Worm (Caenorhabditis elegans) whole organism, late embryonic: ENCODE results near the gene nlp-9.
A peak's percentile ranks its signal among the peaks of the same experiment; 100 is the strongest.
"Not testable (repeated sequence)": the region's sequence is repeated elsewhere in the genome, so short reads cannot be mapped to it uniquely, and the experiment has no call there.

Experiments
- T23F11.4 ChIP-seq: fragments of 200-800 bp; sonication (Bioruptor generic); optimal IDR thresholded peaks from 2 replicates; lab custom pipeline; 2018; ENCODE audit warnings: mild to moderate bottlenecking, missing genetic modification characterization, missing compliant biosample characterization
- Y22D7AL.16 ChIP-seq: sonication (generic microtip); optimal IDR thresholded peaks from 2 replicates; lab custom pipeline; 2016; ENCODE audit warnings: missing genetic modification characterization, missing compliant biosample characterization
- ceh-19 ChIP-seq: fragments of 200-800 bp; sonication (Bioruptor generic); optimal IDR thresholded peaks from 2 replicates; lab custom pipeline; 2018; ENCODE audit warnings: mild to moderate bottlenecking, missing genetic modification characterization, missing compliant biosample characterization
- ceh-2 ChIP-seq: sonication (generic microtip); optimal IDR thresholded peaks from 2 replicates; lab custom pipeline; 2016; ENCODE audit warnings: missing genotype, missing genetic modification characterization, missing compliant biosample characterization
- ceh-30 ChIP-seq: fragments of 150-350 bp; optimal IDR thresholded peaks from 2 replicates; lab custom pipeline; 2014; ENCODE audit warnings: missing biosample characterization, missing genetic modification characterization
- ceh-45 ChIP-seq: fragments of 200-800 bp; sonication (Bioruptor generic); IDR thresholded peaks from 2 replicates; pipeline ENCODE4 v1.3.6; 2022; ENCODE audit warnings: missing genetic modification reagents, missing genetic modification characterization, missing compliant biosample characterization
- ceh-9 ChIP-seq: sonication (generic microtip); optimal IDR thresholded peaks from 2 replicates; lab custom pipeline; 2016; ENCODE audit warnings: mild to moderate bottlenecking, missing genetic modification characterization, inconsistent platforms, missing compliant biosample characterization
- che-1 ChIP-seq: sonication (generic microtip); optimal IDR thresholded peaks from 2 replicates; lab custom pipeline; 2016; ENCODE audit warnings: mild to moderate bottlenecking, missing genetic modification characterization, missing compliant biosample characterization
- dmd-4 ChIP-seq: sonication (generic microtip); optimal IDR thresholded peaks from 2 replicates; lab custom pipeline; 2016; ENCODE audit warnings: borderline replicate concordance, missing genetic modification characterization, missing compliant biosample characterization
- dve-1 ChIP-seq: sonication (generic microtip); optimal IDR thresholded peaks from 2 replicates; lab custom pipeline; 2017; ENCODE audit warnings: antibody characterized with exemption, mild to moderate bottlenecking, missing genetic modification characterization, missing compliant biosample characterization
- elt-4 ChIP-seq: sonication (generic microtip); optimal IDR thresholded peaks from 2 replicates; lab custom pipeline; 2016; ENCODE audit warnings: missing genetic modification characterization, missing compliant biosample characterization
- fkh-6 ChIP-seq: sonication (generic microtip); optimal IDR thresholded peaks from 2 replicates; lab custom pipeline; 2016; ENCODE audit warnings: missing genetic modification characterization, missing compliant biosample characterization
- hlh-15 ChIP-seq: sonication (generic microtip); optimal IDR thresholded peaks from 2 replicates; lab custom pipeline; 2016; ENCODE audit warnings: missing genetic modification characterization, missing compliant biosample characterization
- hlh-6 ChIP-seq: sonication (generic microtip); optimal IDR thresholded peaks from 2 replicates; lab custom pipeline; 2016; ENCODE audit warnings: missing genotype, missing genetic modification characterization, missing compliant biosample characterization
- lim-6 ChIP-seq: sonication (generic microtip); optimal IDR thresholded peaks from 2 replicates; lab custom pipeline; 2016; ENCODE audit warnings: missing genetic modification characterization, missing compliant biosample characterization
- madf-2 ChIP-seq: sonication (generic microtip); optimal IDR thresholded peaks from 2 replicates; lab custom pipeline; 2017; ENCODE audit warnings: missing genetic modification characterization, missing compliant biosample characterization
- nhr-11 ChIP-seq: fragments of 150-350 bp; optimal IDR thresholded peaks from 2 replicates; lab custom pipeline; 2014; ENCODE audit warnings: missing biosample characterization, missing genetic modification characterization
- npax-4 ChIP-seq: sonication (generic microtip); optimal IDR thresholded peaks from 2 replicates; lab custom pipeline; 2016; ENCODE audit warnings: missing genetic modification characterization, missing compliant biosample characterization
- odd-2 ChIP-seq: sonication (generic microtip); optimal IDR thresholded peaks from 2 replicates; lab custom pipeline; 2017; ENCODE audit warnings: antibody characterized with exemption, mild to moderate bottlenecking, missing genetic modification characterization, missing compliant biosample characterization
- pag-3 ChIP-seq: sonication (generic microtip); optimal IDR thresholded peaks from 2 replicates; lab custom pipeline; 2016; ENCODE audit warnings: missing compliant biosample characterization, missing genetic modification characterization, borderline replicate concordance
- pha-2 ChIP-seq: sonication (generic microtip); optimal IDR thresholded peaks from 2 replicates; lab custom pipeline; 2017; ENCODE audit warnings: mild to moderate bottlenecking, missing genetic modification characterization, missing compliant biosample characterization
- pha-4 ChIP-seq: fragments of 150-350 bp; optimal IDR thresholded peaks from 2 replicates; lab custom pipeline; 2018; ENCODE audit warnings: missing biosample characterization, missing genetic modification reagents, missing genetic modification characterization
- sdc-2 ChIP-seq: sonication (generic microtip); optimal IDR thresholded peaks from 2 replicates; lab custom pipeline; 2016; ENCODE audit warnings: missing genotype, missing genetic modification characterization, missing compliant biosample characterization
- sox-4 ChIP-seq: sonication (generic microtip); optimal IDR thresholded peaks from 2 replicates; lab custom pipeline; 2017; ENCODE audit warnings: mild to moderate bottlenecking, missing genetic modification characterization, inconsistent platforms, missing compliant biosample characterization
- syd-9 ChIP-seq: sonication (generic microtip); optimal IDR thresholded peaks from 2 replicates; lab custom pipeline; 2016; ENCODE audit warnings: mild to moderate bottlenecking, missing genetic modification characterization, moderate library complexity, missing compliant biosample characterization
- unc-3 ChIP-seq, 2 experiments: fragments of 200-800 bp in 1 of 2; sonication (Bioruptor generic) in 1 of 2; sonication (generic microtip) in 1 of 2; conservative IDR thresholded peaks in 1 of 2; optimal IDR thresholded peaks in 1 of 2; 2 replicates each; pipeline versions ENCODE4 v1.3.6 to Lab custom; 2016 to 2022; ENCODE audit warnings: missing compliant biosample characterization in 2 of 2, missing genetic modification characterization in 2 of 2, missing genetic modification reagents in 1 of 2
- unc-42 ChIP-seq: sonication (generic microtip); optimal IDR thresholded peaks from 2 replicates; lab custom pipeline; 2016; ENCODE audit warnings: missing genotype, missing genetic modification characterization, missing compliant biosample characterization
- unc-86 ChIP-seq: sonication (generic microtip); optimal IDR thresholded peaks from 2 replicates; lab custom pipeline; 2016; ENCODE audit warnings: missing genetic modification characterization, missing compliant biosample characterization
- ztf-16 ChIP-seq: sonication (generic microtip); optimal IDR thresholded peaks from 2 replicates; lab custom pipeline; 2017; ENCODE audit warnings: missing genetic modification characterization, missing compliant biosample characterization

The nlp-9 gene

DNA sequence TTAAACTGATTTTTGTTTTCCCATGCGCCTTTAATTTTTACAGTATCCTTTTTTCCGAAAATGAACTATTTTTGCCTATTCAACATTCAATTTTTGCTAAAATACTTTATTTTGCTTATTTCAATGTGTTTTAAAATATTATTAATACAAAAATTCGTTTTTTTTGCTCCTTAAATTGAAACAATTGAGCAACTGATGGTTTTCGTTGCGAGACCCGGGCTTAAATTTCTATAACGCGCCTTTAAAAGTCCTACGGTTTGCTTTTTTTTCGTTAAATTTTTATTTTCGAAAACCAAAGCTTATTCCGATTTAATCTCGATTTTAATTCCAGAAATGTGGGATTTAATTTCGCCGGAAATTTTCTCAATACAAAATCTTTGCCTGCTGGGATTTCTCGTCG lies 24.2 kb upstream of the nlp-9 start, which contains the start of gene algn-5:
algn-5 (plus strand) TSS at position 295 of the 400 bp plus-strand sequence.
- TF ChIP-seq ceh-19 (no peak), npax-4 (no peak), T23F11.4 (GFP tag; lab: Kevin White, UChicago) (no peak), hlh-15 (tag; lab: Kevin White, UChicago) (no peak), hlh-6 (tag; lab: Kevin White, UChicago) (no peak), unc-86 (tag; lab: Kevin White, UChicago) (no peak), fkh-6 (tag; lab: Kevin White, UChicago) (no peak), che-1 (tag; lab: Kevin White, UChicago) (no peak)
- TF ChIP-seq, all 69 proteins: peak for 0

DNA sequence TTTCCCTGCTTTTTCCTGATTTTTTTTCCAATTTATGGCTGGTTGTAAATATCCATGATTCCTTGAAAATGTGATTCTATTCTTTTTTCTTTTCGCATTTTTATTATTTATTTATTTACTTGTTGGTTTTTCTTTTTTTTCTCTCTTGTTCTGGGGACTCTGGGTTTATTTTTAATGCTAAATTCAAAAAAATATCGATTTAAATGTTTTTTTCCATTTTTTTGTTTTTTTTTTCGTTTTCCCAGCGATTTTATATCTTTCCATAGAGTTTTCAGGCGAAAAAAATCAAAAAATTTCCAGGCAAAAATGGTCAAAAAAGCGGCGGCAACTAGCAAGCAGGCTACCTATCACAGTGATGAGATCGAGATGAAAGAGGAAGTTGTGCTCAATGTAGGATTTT lies 20.3 kb upstream of the nlp-9 start, which contains the start of gene rpac-40:
rpac-40 (plus strand) TSS at position 301 of the 400 bp plus-strand sequence.
- TF ChIP-seq dmd-4 (tag; lab: Kevin White, UChicago) (no peak), odd-2 (tag; lab: Kevin White, UChicago) (no peak), sdc-2 (tag; lab: Kevin White, UChicago) (no peak)
- TF ChIP-seq, all 69 proteins: peak for 0

DNA sequence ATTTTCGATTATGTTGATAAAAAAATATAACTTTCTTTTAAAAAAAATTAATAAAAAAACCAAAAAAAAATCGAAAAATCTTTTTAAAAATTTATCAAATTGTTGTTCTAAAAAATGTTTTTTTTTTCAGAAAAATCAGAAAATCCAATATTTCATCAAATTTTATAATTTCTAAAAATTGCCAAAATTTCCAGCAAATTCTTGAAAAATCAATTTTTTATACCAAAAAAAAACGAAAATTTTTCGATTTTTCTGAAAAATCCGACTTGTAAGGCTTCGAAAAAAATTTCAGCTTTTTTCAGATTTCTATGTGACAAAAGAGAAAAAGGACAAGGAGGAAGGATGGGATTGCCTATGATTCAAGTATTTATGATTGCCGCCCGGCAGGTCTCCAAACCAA lies 15.0 kb upstream of the nlp-9 start, which contains the start of gene H43I07.1:
H43I07.1 (plus strand) TSS at position 301 of the 400 bp plus-strand sequence.
- TF ChIP-seq elt-4 (no peak), nhr-11 (no peak), dve-1 (tag; lab: Kevin White, UChicago) (no peak), ceh-2 (tag; lab: Kevin White, UChicago) (no peak)
- TF ChIP-seq, all 69 proteins: peak for 0

DNA sequence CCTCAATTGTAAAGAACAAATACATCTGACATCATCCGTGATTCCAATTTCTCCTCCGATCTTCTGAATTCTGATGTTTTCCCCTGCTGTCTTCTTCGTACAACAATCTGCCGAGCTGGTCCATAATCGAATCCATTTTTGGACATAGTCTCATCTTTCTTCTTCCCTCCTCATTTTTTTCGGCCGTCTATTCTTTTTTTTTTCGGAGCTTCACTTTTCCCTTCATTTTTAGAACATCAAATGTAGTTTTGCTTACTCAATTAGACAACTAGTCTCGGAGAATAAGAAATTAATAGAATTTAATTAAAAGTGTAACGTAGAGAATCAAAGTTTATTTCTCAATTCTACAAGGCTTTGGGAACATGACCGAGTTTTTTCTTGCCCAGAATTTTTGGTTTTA lies 7.9 kb upstream of the nlp-9 start:
- TF ChIP-seq unc-42 (tag; lab: Kevin White, UChicago), result peak; percentile 54
- no peak for TF ChIP-seq unc-86 (tag; lab: Kevin White, UChicago)

DNA sequence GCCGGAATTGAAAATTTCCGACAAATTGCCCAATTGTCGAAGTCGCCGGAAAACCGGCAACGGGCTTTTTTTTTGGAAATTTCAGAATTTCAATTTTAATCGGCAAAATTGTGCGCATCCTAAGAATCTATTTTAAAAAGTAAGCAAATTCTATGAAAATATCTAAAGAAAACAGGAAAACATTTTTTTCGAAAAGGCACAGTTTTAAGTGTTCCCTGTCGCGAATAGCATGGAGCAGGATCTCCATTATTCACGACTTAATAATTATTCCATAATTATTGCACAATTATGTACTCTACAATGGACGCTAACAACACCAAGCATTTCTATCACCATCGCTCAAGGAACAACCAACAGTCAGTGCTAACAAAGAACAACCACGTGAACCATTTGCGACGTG lies 3.6 kb upstream of the nlp-9 start, which contains the start of gene H43I07.4:
H43I07.4 (plus strand) TSS at position 301 of the 400 bp plus-strand sequence.
- not testable (repeated sequence) for TF ChIP-seq ceh-45 (GFP tag; lab: Robert Waterston, UW); pha-4; madf-2 (tag; lab: Kevin White, UChicago)
- TF ChIP-seq, all 69 proteins: peak for 0; not testable (repeated sequence) for 69

DNA sequence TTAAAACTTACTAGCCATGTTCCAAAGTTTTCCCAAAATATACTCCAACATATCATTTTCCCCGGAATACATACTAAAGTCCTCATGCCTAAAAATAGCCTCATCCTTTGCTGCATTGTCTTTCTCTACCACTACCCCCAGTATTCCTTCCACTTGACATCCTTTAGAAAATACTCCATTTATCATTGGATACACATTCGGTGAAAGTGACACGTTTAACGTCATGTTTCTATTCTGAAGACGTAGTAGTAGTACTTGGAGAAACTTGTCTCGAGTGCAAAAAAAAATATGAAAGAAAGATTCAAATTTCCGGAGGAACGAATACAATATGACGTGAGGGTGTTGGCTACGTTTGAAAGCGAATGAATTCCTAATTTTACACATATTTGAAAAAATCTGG lies 2.5 kb upstream of the nlp-9 start:
- TF ChIP-seq sox-4 (no peak), fkh-6 (tag; lab: Kevin White, UChicago) (no peak), ceh-30 (tag; lab: Kevin White, UChicago) (no peak), pag-3 (tag; lab: Kevin White, UChicago) (no peak), nhr-11 (no peak), pha-4 (no peak), lim-6 (tag; lab: Kevin White, UChicago) (no peak), pha-2 (no peak), ceh-45 (GFP tag; lab: Robert Waterston, UW) (no peak), elt-4 (no peak), ztf-16 (tag; lab: Kevin White, UChicago) (no peak), syd-9 (tag; lab: Kevin White, UChicago) (no peak), odd-2 (tag; lab: Kevin White, UChicago) (no peak)

DNA sequence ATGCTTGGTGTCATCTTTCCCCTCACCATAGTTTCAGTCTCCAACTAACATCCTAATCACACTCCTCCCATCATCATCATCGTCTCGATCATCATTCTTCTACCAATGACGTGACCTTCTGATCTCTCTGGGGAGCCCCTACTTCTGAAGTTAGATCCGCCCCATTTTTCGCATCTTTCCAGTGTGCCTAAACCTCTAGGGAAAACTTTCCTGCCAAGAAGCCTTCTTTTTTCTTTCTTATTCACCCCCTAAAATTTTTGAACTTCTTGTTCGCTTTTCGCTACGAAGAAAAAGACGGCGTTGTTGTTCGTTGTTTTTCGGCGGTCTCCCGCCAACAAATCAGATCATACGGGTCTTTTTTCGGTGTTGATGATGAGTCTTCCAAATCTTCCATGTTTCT lies 1.2 kb upstream of the nlp-9 start:
- no peak for TF ChIP-seq ceh-30 (tag; lab: Kevin White, UChicago)
- TF ChIP-seq ceh-9 (tag; lab: Kevin White, UChicago), result no peak
- TF ChIP-seq Y22D7AL.16 (tag; lab: Kevin White, UChicago), result no peak
- TF ChIP-seq unc-3 (GFP tag; conservative IDR thresholded peaks at IDR 0.05; lab: Robert Waterston, UW), result no peak
- peak; percentile 5 for TF ChIP-seq unc-3 (tag; optimal IDR thresholded peaks at IDR 0.05; lab: Kevin White, UChicago)
